Fruit fly (Drosophila melanogaster): ENCODE data around the gene CG13358.

CG13358 gene

dm6 chrX:765039-765508 lies 39.6 kb downstream of the CG13358 start, which contains the start of gene RpL22:
Gene RpL22 (minus strand): TSS chrX:765130.
- TF ChIP-seq sima (GFP tag; optimal IDR thresholded peaks at IDR 0.05) (peak; percentile 78), Neu2 (GFP tag; optimal IDR thresholded peaks at IDR 0.05; ENCODE audit: borderline replicate concordance) (peak; percentile 85), CG11085 (GFP tag; IDR thresholded peaks at IDR 0.05) (peak; percentile 89), seq (GFP tag; IDR thresholded peaks at IDR 0.05) (peak; percentile 76), crc (GFP tag; optimal IDR thresholded peaks at IDR 0.05) (peak; percentile 84), ash1 (GFP tag; optimal IDR thresholded peaks at IDR 0.05) (peak; percentile 89), tgo (GFP tag; IDR thresholded peaks at IDR 0.05) (peak; percentile 71; the same call in 2 of the 3 replicates), pan (optimal IDR thresholded peaks at IDR 0.05) (no peak), pan (GFP tag; optimal IDR thresholded peaks at IDR 0.05 in 1 of 2, IDR thresholded peaks at IDR 0.05 in 1 of 2) (peak in 1 of 2 experiments; percentile 82), cg (GFP tag; optimal IDR thresholded peaks at IDR 0.05) (no peak), Doc3 (GFP tag; IDR thresholded peaks at IDR 0.05; ENCODE audit: partially characterized antibody) (no peak), CG3838 (GFP tag; optimal IDR thresholded peaks at IDR 0.05) (peak; percentile 42), CG5953 (GFP tag; IDR thresholded peaks at IDR 0.05) (peak; percentile 75), Ada2b (GFP tag; IDR thresholded peaks at IDR 0.05) (peak; percentile 58; the same call in 1 of the 2 replicates), CG17359 (tag; optimal IDR thresholded peaks at IDR 0.05) (peak; percentile 81), Dref (GFP tag; IDR thresholded peaks at IDR 0.05) (peak; percentile 67), CG2129 (GFP tag; IDR thresholded peaks at IDR 0.05; ENCODE audit: partially characterized antibody) (no peak), CG9932 (GFP tag; IDR thresholded peaks at IDR 0.05) (peak; percentile 80), unc-4 (GFP tag; IDR thresholded peaks at IDR 0.05; ENCODE audit: partially characterized antibody) (peak; percentile 52; the same call in 1 of the 2 replicates), CG11093 (GFP tag; IDR thresholded peaks at IDR 0.05) (peak; percentile 52; the same call in 1 of the 3 replicates), CG1529 (GFP tag; optimal IDR thresholded peaks at IDR 0.05) (peak; percentile 78), Adf1 (GFP tag; IDR thresholded peaks at IDR 0.05) (peak; percentile 73), CG6689 (GFP tag; IDR thresholded peaks at IDR 0.05) (peak; percentile 59), CG12236 (GFP tag; optimal IDR thresholded peaks at IDR 0.05) (peak; percentile 75), CG43689 (GFP tag; IDR thresholded peaks at IDR 0.05) (peak; percentile 85), Scr (GFP tag; IDR thresholded peaks at IDR 0.05; ENCODE audit: partially characterized antibody) (no peak), dmrt99B (tag; optimal IDR thresholded peaks at IDR 0.05) (peak; percentile 72), CG34376 (GFP tag; optimal IDR thresholded peaks at IDR 0.05) (peak; percentile 95), sob (GFP tag; IDR thresholded peaks at IDR 0.05) (peak; percentile 94), pfk (GFP tag; optimal IDR thresholded peaks at IDR 0.05) (peak; percentile 69), ranshi (GFP tag; IDR thresholded peaks at IDR 0.05) (peak; percentile 79), wek (GFP tag; optimal IDR thresholded peaks at IDR 0.05) (peak; percentile 83), CG5180 (GFP tag; optimal IDR thresholded peaks at IDR 0.05) (peak; percentile 68), CG31224 (GFP tag; IDR thresholded peaks at IDR 0.05) (peak; percentile 82), CG10209 (GFP tag; optimal IDR thresholded peaks at IDR 0.05) (peak; percentile 93), CG17385 (GFP tag; optimal IDR thresholded peaks at IDR 0.05) (peak; percentile 96), ind (GFP tag; optimal IDR thresholded peaks at IDR 0.05) (peak; percentile 71), Doc2 (GFP tag; IDR thresholded peaks at IDR 0.05) (peak; percentile 19; the same call in 1 of the 2 replicates), NFAT (GFP tag; IDR thresholded peaks at IDR 0.05) (peak; percentile 90), her (GFP tag; optimal IDR thresholded peaks at IDR 0.05) (peak; percentile 94), CG33213 (GFP tag; optimal IDR thresholded peaks at IDR 0.05) (peak; percentile 97), HLHmδ (GFP tag; optimal IDR thresholded peaks at IDR 0.05) (peak; percentile 98), C15 (GFP tag; IDR thresholded peaks at IDR 0.05) (peak; percentile 73; the same call in 1 of the 3 replicates), Atf6 (GFP tag; IDR thresholded peaks at IDR 0.05) (peak; percentile 82), Xrp1 (GFP tag; IDR thresholded peaks at IDR 0.05) (peak; percentile 61), CG18476 (GFP tag; optimal IDR thresholded peaks at IDR 0.05) (peak; percentile 63), otp (GFP tag; IDR thresholded peaks at IDR 0.05) (peak; percentile 90), lov (optimal IDR thresholded peaks at IDR 0.05) (no peak), lov (GFP tag; IDR thresholded peaks at IDR 0.05) (peak; percentile 93), CG31441 (GFP tag; IDR thresholded peaks at IDR 0.05) (peak; percentile 80), fru (optimal IDR thresholded peaks at IDR 0.05) (no peak), phol (tag; optimal IDR thresholded peaks at IDR 0.05) (peak; percentile 91)

Data from whole organism, embryonic.